Worm (Caenorhabditis elegans) whole organism, early embryonic: ENCODE measurements around the gene metl-13.

ENCODE experiments used
- F13C5.2 ChIP-seq: sonication (generic microtip); optimal IDR thresholded peaks from 2 replicates; lab custom pipeline; 2017; ENCODE audit warnings: mild to moderate bottlenecking, missing genetic modification characterization, inconsistent platforms, missing compliant biosample characterization
- ama-1 ChIP-seq: fragments of 150-350 bp; optimal IDR thresholded peaks from 2 replicates; lab custom pipeline; 2014
- flt-1 ChIP-seq: fragments of 200-800 bp; sonication (Bioruptor generic); IDR thresholded peaks from 2 replicates; pipeline ENCODE4 v1.3.6; 2022; ENCODE audit warnings: missing genetic modification characterization, missing compliant biosample characterization
- hnd-1 ChIP-seq: sonication (generic microtip); optimal IDR thresholded peaks from 2 replicates; lab custom pipeline; 2016; ENCODE audit warnings: missing genetic modification characterization, missing compliant biosample characterization

DNA sequence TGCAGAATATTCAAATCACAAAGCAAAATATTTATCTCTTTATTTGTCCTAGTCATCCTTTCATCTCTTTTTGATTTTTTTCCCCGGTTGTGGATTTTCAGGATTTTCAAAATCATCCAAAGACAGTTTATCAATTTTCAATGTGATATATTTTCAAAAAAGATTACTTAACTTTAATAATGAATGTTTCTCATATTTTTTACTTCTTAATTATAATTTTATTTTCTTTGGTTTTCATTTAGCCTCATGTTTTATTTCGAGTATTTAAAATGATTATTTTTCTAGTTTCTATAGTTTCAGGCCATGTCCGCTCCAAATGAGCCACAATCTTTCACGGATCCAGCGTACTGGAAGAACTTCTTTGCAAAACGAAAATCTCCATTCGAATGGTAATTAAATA lies at the start of gene metl-13:
- TF ChIP-seq flt-1 (GFP tag; lab: Robert Waterston, UW) (no peak), F13C5.2 (tag; lab: Kevin White, UChicago) (no peak), ama-1 (lab: Kevin White, UChicago) (no peak), hnd-1 (tag; lab: Kevin White, UChicago) (no peak)
